Worm (Caenorhabditis elegans) whole organism, L3 larva: ENCODE measurements around the gene C31H2.14.

Source experiments
- ama-1 ChIP-seq: fragments of 150-350 bp; optimal IDR thresholded peaks from 2 replicates; lab custom pipeline; 2018
- elt-2 ChIP-seq: sonication (generic microtip); optimal IDR thresholded peaks from 2 replicates; lab custom pipeline; 2016; ENCODE audit warnings: missing genetic modification reagents, mild to moderate bottlenecking, missing genetic modification characterization, missing compliant biosample characterization
- fkh-10 ChIP-seq: sonication (generic microtip); optimal IDR thresholded peaks from 2 replicates; lab custom pipeline; 2017; ENCODE audit warnings: missing biosample characterization, missing genetic modification reagents, missing genetic modification characterization
- fos-1 ChIP-seq: fragments of 150-350 bp; optimal IDR thresholded peaks from 2 replicates; lab custom pipeline; 2014; ENCODE audit warnings: missing biosample characterization, missing genetic modification characterization
- jun-1 ChIP-seq: fragments of 150-350 bp; optimal IDR thresholded peaks from 2 replicates; lab custom pipeline; 2014; ENCODE audit warnings: missing biosample characterization, missing genetic modification reagents, missing genetic modification characterization
- lin-15B ChIP-seq: fragments of 150-350 bp; optimal IDR thresholded peaks from 2 replicates; lab custom pipeline; 2014; ENCODE audit warnings: missing biosample characterization, missing genetic modification characterization
- nfya-1 ChIP-seq: sonication (generic microtip); optimal IDR thresholded peaks from 2 replicates; lab custom pipeline; 2017; ENCODE audit warnings: missing genetic modification characterization, mild to moderate bottlenecking, missing compliant biosample characterization, antibody characterized with exemption, moderate library complexity; ENCODE audit not compliant: insufficient read depth
- nhr-23 ChIP-seq: fragments of 150-350 bp; optimal IDR thresholded peaks from 2 replicates; lab custom pipeline; 2014; ENCODE audit warnings: missing biosample characterization, missing genetic modification reagents, missing genetic modification characterization
- snpc-4 ChIP-seq: fragments of 150-350 bp; optimal IDR thresholded peaks from 2 replicates; lab custom pipeline; 2014; ENCODE audit warnings: missing biosample characterization, missing genetic modification characterization
- tbx-2 ChIP-seq: sonication (generic microtip); optimal IDR thresholded peaks from 2 replicates; lab custom pipeline; 2016; ENCODE audit warnings: mild to moderate bottlenecking, missing genetic modification characterization, missing compliant biosample characterization
- zag-1 ChIP-seq: fragments of 150-350 bp; optimal IDR thresholded peaks from 2 replicates; lab custom pipeline; 2014; ENCODE audit warnings: missing biosample characterization, missing genetic modification characterization

- TF ChIP-seq nhr-23 (tag; lab: Kevin White, UChicago) (no peak), lin-15B (no peak), zag-1 (tag; lab: Kevin White, UChicago) (no peak), fkh-10 (GFP tag; lab: Kevin White, UChicago) (no peak), snpc-4 (tag; lab: Kevin White, UChicago) (no peak), tbx-2 (no peak), nfya-1 (peak; percentile 52), ama-1 (peak; percentile 20), elt-2 (tag; lab: Kevin White, UChicago) (no peak), fos-1 (no peak), jun-1 (no peak)
These were observed 26.2 kb upstream of the C31H2.14 start for ce11 chrX:5121789-5122188.
